Worm (Caenorhabditis elegans): ENCODE measurements around the gene srx-98.

srx-98 gene

DNA sequence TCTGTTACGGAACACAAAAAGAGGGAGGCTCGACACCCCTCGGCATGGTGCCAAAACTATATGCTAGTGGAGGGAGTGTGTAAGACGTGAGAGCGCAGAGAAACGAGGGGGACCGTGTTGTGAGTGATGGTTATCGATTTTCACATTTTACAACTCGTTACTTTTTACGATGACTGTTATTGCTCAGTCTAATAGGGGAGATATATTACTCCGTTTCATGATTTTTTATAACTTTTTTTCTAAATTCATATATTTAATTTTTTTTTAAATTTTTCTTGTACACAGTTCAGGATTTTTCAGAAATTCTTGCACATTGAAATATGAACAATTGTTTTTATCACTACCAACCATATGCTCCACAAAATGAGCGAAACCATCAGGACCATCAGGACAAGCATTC, 15.5 kb downstream of the srx-98 start, which contains the start of gene F19B10.5:
Gene F19B10.5 (plus strand): TSS at position 301 of the 400 bp plus-strand sequence.
- no peak for TF ChIP-seq F39B2.1 (GFP tag; IDR thresholded peaks at IDR 0.05)
- no peak for TF ChIP-seq fkh-3 (tag; optimal IDR thresholded peaks at IDR 0.05)
- TF ChIP-seq aptf-3 (GFP tag; IDR thresholded peaks at IDR 0.05) = no peak
- no peak for TF ChIP-seq mcd-1 (GFP tag; IDR thresholded peaks at IDR 0.05)
- TF ChIP-seq snpc-3.4 (tag; optimal IDR thresholded peaks at IDR 0.05) = no peak
- TF ChIP-seq dpl-1 (GFP tag; optimal IDR thresholded peaks at IDR 0.05) = no peak
- TF ChIP-seq ztf-18 (tag; optimal IDR thresholded peaks at IDR 0.05) = no peak
- TF ChIP-seq akir-1 (GFP tag; optimal IDR thresholded peaks at IDR 0.05) = no peak

ce11 chrII:3647111-3647510, 23.7 kb downstream of the srx-98 start, which contains the start of gene fbxb-33:
fbxb-33 (plus strand) TSS chrII:3647411.
- no peak for TF ChIP-seq Y56A3A.18 (GFP tag; IDR thresholded peaks at IDR 0.05)

- no peak for TF ChIP-seq cebp-1 (GFP tag; IDR thresholded peaks at IDR 0.05)
- TF ChIP-seq cebp-1 (tag; optimal IDR thresholded peaks at IDR 0.05) = no peak
- no peak for TF ChIP-seq bed-1 (GFP tag; IDR thresholded peaks at IDR 0.05)
- no peak for TF ChIP-seq dpff-1 (tag; optimal IDR thresholded peaks at IDR 0.05)
- no peak for TF ChIP-seq Y56A3A.18 (GFP tag; IDR thresholded peaks at IDR 0.05)
- no peak for TF ChIP-seq F23B12.7 (tag; optimal IDR thresholded peaks at IDR 0.05; ENCODE audit: insufficient read depth)
- TF ChIP-seq aptf-3 (GFP tag; IDR thresholded peaks at IDR 0.05) = no peak
Measured at ce11 chrII:3641197-3641596, 29.7 kb downstream of the srx-98 start, which contains the start of gene M151.1. M151.1 (plus strand) TSS chrII:3641497.

ce11 chrII:3640197-3640596, 30.7 kb downstream of the srx-98 start, which contains the start of gene M151.10:
M151.10 (minus strand) TSS chrII:3640297.
- TF ChIP-seq fkh-3 (tag; optimal IDR thresholded peaks at IDR 0.05) (no peak), madf-3 (GFP tag; IDR thresholded peaks at IDR 0.05) (no peak), Y53F4B.3 (GFP tag; IDR thresholded peaks at IDR 0.05) (no peak), C06A6.2 (GFP tag; conservative IDR thresholded peaks at IDR 0.05) (no peak), akir-1 (GFP tag; optimal IDR thresholded peaks at IDR 0.05) (no peak), T26A5.8 (tag; optimal IDR thresholded peaks at IDR 0.05) (no peak), him-1 (tag; optimal IDR thresholded peaks at IDR 0.05) (no peak), lin-54 (GFP tag; optimal IDR thresholded peaks at IDR 0.05) (no peak), F22D6.2 (tag; optimal IDR thresholded peaks at IDR 0.05) (no peak), snpc-1.1 (tag; optimal IDR thresholded peaks at IDR 0.05; ENCODE audit: insufficient read depth) (no peak), nfyb-1 (GFP tag; IDR thresholded peaks at IDR 0.05) (no peak), ceh-79 (tag; optimal IDR thresholded peaks at IDR 0.05) (no peak), ztf-6 (GFP tag; IDR thresholded peaks at IDR 0.05) (no peak)

DNA sequence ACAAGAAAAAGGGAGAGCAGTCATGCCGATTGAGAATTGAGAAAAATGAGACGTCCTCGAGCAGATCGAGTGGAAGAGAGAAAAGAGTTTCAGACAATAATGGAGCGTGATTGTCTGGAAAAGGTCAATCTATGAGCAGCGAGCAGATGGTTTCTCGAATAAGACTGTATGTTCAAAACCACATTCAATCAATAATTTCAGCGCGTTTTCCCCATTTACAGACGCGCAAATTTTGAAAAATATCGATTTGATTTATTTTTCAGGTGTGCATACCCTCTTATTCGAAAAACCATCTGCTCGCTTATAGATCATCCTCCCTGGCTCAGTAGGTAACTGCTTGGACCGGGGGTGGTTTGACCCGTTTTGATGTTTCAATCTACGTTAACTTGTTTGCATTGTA, 31.6 kb downstream of the srx-98 start, which contains the start of gene fbxb-31:
Gene fbxb-31 (minus strand): TSS at position 101 of the 400 bp plus-strand sequence.
- TF ChIP-seq snpc-1.1 (tag; optimal IDR thresholded peaks at IDR 0.05; ENCODE audit: insufficient read depth) = no peak
- TF ChIP-seq ceh-79 (tag; optimal IDR thresholded peaks at IDR 0.05) = no peak
- no peak for TF ChIP-seq chd-7 (tag; optimal IDR thresholded peaks at IDR 0.05)
- no peak for TF ChIP-seq F57C9.4 (tag; optimal IDR thresholded peaks at IDR 0.05)
- no peak for TF ChIP-seq C06A6.2 (GFP tag; conservative IDR thresholded peaks at IDR 0.05)
- no peak for TF ChIP-seq F33H1.4 (GFP tag; IDR thresholded peaks at IDR 0.05)
- TF ChIP-seq C17E4.6 (GFP tag; IDR thresholded peaks at IDR 0.05) = no peak
- no peak for TF ChIP-seq hmg-1.2 (GFP tag; IDR thresholded peaks at IDR 0.05)
- no peak for TF ChIP-seq mxl-1 (tag; optimal IDR thresholded peaks at IDR 0.05)
- no peak for TF ChIP-seq atf-7 (tag; optimal IDR thresholded peaks at IDR 0.05)
- no peak for TF ChIP-seq ceh-91 (GFP tag; IDR thresholded peaks at IDR 0.05)
